Worm (Caenorhabditis elegans) whole organism, L1 larva: ENCODE measurements around the gene egl-46.

Experiments
- C16A3.4 ChIP-seq: fragments of 150-350 bp; optimal IDR thresholded peaks from 2 replicates; lab custom pipeline; 2014; ENCODE audit warnings: missing biosample characterization, missing genetic modification characterization
- F16B12.6 ChIP-seq: fragments of 150-350 bp; optimal IDR thresholded peaks from 2 replicates; lab custom pipeline; 2014; ENCODE audit warnings: missing biosample characterization, missing genetic modification characterization
- aha-1 ChIP-seq: fragments of 150-350 bp; optimal IDR thresholded peaks from 2 replicates; lab custom pipeline; 2014; ENCODE audit warnings: missing biosample characterization, missing genetic modification characterization
- alr-1 ChIP-seq: fragments of 200-800 bp; sonication (Bioruptor generic); optimal IDR thresholded peaks from 2 replicates; lab custom pipeline; 2018; ENCODE audit warnings: borderline replicate concordance, mild to moderate bottlenecking, missing genetic modification characterization, missing compliant biosample characterization
- blmp-1 ChIP-seq: fragments of 150-350 bp; optimal IDR thresholded peaks from 2 replicates; lab custom pipeline; 2014; ENCODE audit warnings: missing biosample characterization, missing genetic modification characterization
- ceh-82 ChIP-seq, 3 experiments: fragments of 150-350 bp in 1 of 3; sonication (generic microtip) in 2 of 3; optimal IDR thresholded peaks; 2 replicates each; lab custom pipeline; 2014 to 2017; ENCODE audit warnings: missing biosample characterization in 3 of 3, missing genetic modification characterization in 3 of 3
- ces-1 ChIP-seq: fragments of 150-350 bp; optimal IDR thresholded peaks from 2 replicates; lab custom pipeline; 2014; ENCODE audit warnings: missing biosample characterization, missing genetic modification reagents, missing genetic modification characterization
- dpl-1 ChIP-seq, 3 experiments: fragments of 150-350 bp in 2 of 3; sonication (generic microtip) in 1 of 3; optimal IDR thresholded peaks; 2 replicates each; lab custom pipeline; 2014 to 2017; ENCODE audit warnings: missing biosample characterization in 3 of 3, missing genetic modification characterization in 3 of 3, missing genetic modification reagents in 3 of 3
- dsc-1 ChIP-seq: sonication (generic microtip); optimal IDR thresholded peaks from 2 replicates; lab custom pipeline; 2016; ENCODE audit warnings: mild to moderate bottlenecking, missing genetic modification characterization, missing compliant biosample characterization
- egl-13 ChIP-seq: sonication (generic microtip); optimal IDR thresholded peaks from 2 replicates; lab custom pipeline; 2016; ENCODE audit warnings: missing genotype, missing genetic modification reagents, missing genetic modification characterization, missing compliant biosample characterization
- ets-5 ChIP-seq: fragments of 200-800 bp; sonication (Bioruptor generic); IDR thresholded peaks from 2 replicates; pipeline ENCODE4 v1.3.6; 2022; ENCODE audit warnings: missing genetic modification characterization, missing compliant biosample characterization
- fkh-10 ChIP-seq: sonication (generic microtip); optimal IDR thresholded peaks from 2 replicates; lab custom pipeline; 2017; ENCODE audit warnings: missing biosample characterization, missing genetic modification reagents, missing genetic modification characterization
- fkh-8 ChIP-seq: sonication (generic microtip); optimal IDR thresholded peaks from 2 replicates; lab custom pipeline; 2016; ENCODE audit warnings: mild to moderate bottlenecking, missing genetic modification characterization, missing compliant biosample characterization
- grh-1 ChIP-seq: fragments of 200-800 bp; sonication (Bioruptor generic); IDR thresholded peaks from 2 replicates; pipeline ENCODE4 v1.3.6; 2022; ENCODE audit warnings: missing genetic modification reagents, missing genetic modification characterization, missing compliant biosample characterization
- hlh-17 ChIP-seq: fragments of 200-800 bp; sonication (Bioruptor generic); optimal IDR thresholded peaks from 2 replicates; lab custom pipeline; 2018; ENCODE audit warnings: missing genetic modification characterization, mild to moderate bottlenecking, missing compliant biosample characterization, moderate library complexity, borderline replicate concordance
- isw-1 ChIP-seq: fragments of 200-800 bp; sonication (Bioruptor generic); IDR thresholded peaks from 2 replicates; pipeline ENCODE4 v1.3.6; 2022; ENCODE audit warnings: missing genetic modification characterization, missing compliant biosample characterization
- jun-1 ChIP-seq: fragments of 150-350 bp; optimal IDR thresholded peaks from 2 replicates; lab custom pipeline; 2014; ENCODE audit warnings: missing biosample characterization, missing genetic modification reagents, missing genetic modification characterization
- lin-13 ChIP-seq: fragments of 150-350 bp; optimal IDR thresholded peaks from 2 replicates; lab custom pipeline; 2014; ENCODE audit warnings: missing biosample characterization, missing genetic modification reagents, missing genetic modification characterization
- lir-3 ChIP-seq: sonication (generic microtip); optimal IDR thresholded peaks from 2 replicates; lab custom pipeline; 2016; ENCODE audit warnings: mild to moderate bottlenecking, missing genetic modification characterization, moderate library complexity, missing compliant biosample characterization; ENCODE audit not compliant: poor library complexity
- lsy-2 ChIP-seq, 2 experiments: fragments of 150-350 bp; optimal IDR thresholded peaks; 2 replicates each; lab custom pipeline; 2014; ENCODE audit warnings: missing biosample characterization in 2 of 2, missing genetic modification characterization in 2 of 2
- mdl-1 ChIP-seq, 2 experiments: fragments of 150-350 bp; optimal IDR thresholded peaks; 2 replicates each; lab custom pipeline; 2014 to 2017; ENCODE audit warnings: missing biosample characterization in 2 of 2, missing genetic modification characterization in 2 of 2, inconsistent platforms in 1 of 2
- nhr-12 ChIP-seq: sonication (generic microtip); optimal IDR thresholded peaks from 2 replicates; lab custom pipeline; 2017; ENCODE audit warnings: missing biosample characterization, missing genetic modification characterization
- nhr-28 ChIP-seq: fragments of 150-350 bp; optimal IDR thresholded peaks from 2 replicates; lab custom pipeline; 2014; ENCODE audit warnings: missing biosample characterization, missing genetic modification characterization
- nhr-47 ChIP-seq: sonication (generic microtip); optimal IDR thresholded peaks from 2 replicates; lab custom pipeline; 2016; ENCODE audit warnings: mild to moderate bottlenecking, missing genetic modification characterization, moderate library complexity, missing compliant biosample characterization
- nhr-77 ChIP-seq: fragments of 150-350 bp; optimal IDR thresholded peaks from 2 replicates; lab custom pipeline; 2014; ENCODE audit warnings: missing biosample characterization, missing genetic modification characterization
- nhr-84 ChIP-seq: sonication (generic microtip); optimal IDR thresholded peaks from 2 replicates; lab custom pipeline; 2017; ENCODE audit warnings: missing biosample characterization, missing genetic modification characterization
- nhr-90 ChIP-seq: sonication (generic microtip); optimal IDR thresholded peaks from 2 replicates; lab custom pipeline; 2016; ENCODE audit warnings: mild to moderate bottlenecking, missing genetic modification characterization, missing compliant biosample characterization; ENCODE audit not compliant: poor library complexity
- pag-3 ChIP-seq: sonication (generic microtip); optimal IDR thresholded peaks from 2 replicates; lab custom pipeline; 2017; ENCODE audit warnings: missing genetic modification characterization, mild to moderate bottlenecking, missing compliant biosample characterization, antibody characterized with exemption, borderline replicate concordance; ENCODE audit not compliant: insufficient read depth
- pax-3 ChIP-seq: fragments of 200-800 bp; sonication (Bioruptor generic); optimal IDR thresholded peaks from 2 replicates; lab custom pipeline; 2018; ENCODE audit warnings: mild to moderate bottlenecking, missing genetic modification characterization, moderate library complexity, missing compliant biosample characterization
- pqm-1 ChIP-seq: sonication (generic microtip); optimal IDR thresholded peaks from 3 replicates; lab custom pipeline; 2017; ENCODE audit warnings: missing biosample characterization, missing genetic modification characterization
- skn-1 ChIP-seq: fragments of 150-350 bp; optimal IDR thresholded peaks from 2 replicates; lab custom pipeline; 2014; ENCODE audit warnings: missing biosample characterization, missing genetic modification characterization
- snpc-4 ChIP-seq: fragments of 150-350 bp; optimal IDR thresholded peaks from 2 replicates; lab custom pipeline; 2014; ENCODE audit warnings: missing biosample characterization, missing genetic modification characterization
- snu-23 ChIP-seq: sonication (generic microtip); optimal IDR thresholded peaks from 2 replicates; lab custom pipeline; 2016; ENCODE audit warnings: missing genetic modification characterization, missing compliant biosample characterization
- sptf-1 ChIP-seq: fragments of 150-350 bp; optimal IDR thresholded peaks from 2 replicates; lab custom pipeline; 2014; ENCODE audit warnings: missing biosample characterization, missing genetic modification characterization
- sup-37 ChIP-seq: fragments of 200-800 bp; sonication (Bioruptor generic); optimal IDR thresholded peaks from 2 replicates; lab custom pipeline; 2018; ENCODE audit warnings: mild to moderate bottlenecking, missing genetic modification characterization, missing compliant biosample characterization
- swsn-7 ChIP-seq: sonication (generic microtip); optimal IDR thresholded peaks from 2 replicates; lab custom pipeline; 2016; ENCODE audit warnings: missing genetic modification characterization, missing compliant biosample characterization
- tbx-2 ChIP-seq: sonication (generic microtip); optimal IDR thresholded peaks from 2 replicates; lab custom pipeline; 2016; ENCODE audit warnings: missing genetic modification characterization, missing compliant biosample characterization
- unc-130 ChIP-seq: fragments of 150-350 bp; optimal IDR thresholded peaks from 2 replicates; lab custom pipeline; 2017; ENCODE audit warnings: missing biosample characterization, missing genetic modification characterization, inconsistent platforms
- unc-30 ChIP-seq: sonication (generic microtip); optimal IDR thresholded peaks from 2 replicates; lab custom pipeline; 2017; ENCODE audit warnings: missing biosample characterization, missing genetic modification characterization
- unc-98 ChIP-seq: fragments of 200-800 bp; sonication (Bioruptor generic); IDR thresholded peaks from 2 replicates; pipeline ENCODE4 v1.3.6; 2022; ENCODE audit warnings: missing genetic modification characterization, missing compliant biosample characterization
- vab-15 ChIP-seq: sonication (generic microtip); optimal IDR thresholded peaks from 2 replicates; lab custom pipeline; 2017; ENCODE audit warnings: missing genotype, mild to moderate bottlenecking, missing genetic modification characterization, missing compliant biosample characterization
- xbp-1 ChIP-seq: sonication (generic microtip); optimal IDR thresholded peaks from 2 replicates; lab custom pipeline; 2016; ENCODE audit warnings: missing genetic modification characterization, missing compliant biosample characterization
- zip-4 ChIP-seq: fragments of 200-800 bp; sonication (Bioruptor generic); optimal IDR thresholded peaks from 2 replicates; lab custom pipeline; 2018; ENCODE audit warnings: mild to moderate bottlenecking, missing genetic modification characterization, moderate library complexity, missing compliant biosample characterization
- ztf-11 ChIP-seq, 2 experiments: sonication (generic microtip); optimal IDR thresholded peaks; 2 replicates each; lab custom pipeline; 2016 to 2017; ENCODE audit warnings: missing genetic modification characterization in 2 of 2, missing biosample characterization in 1 of 2, missing compliant biosample characterization in 1 of 2
- ztf-4 ChIP-seq: fragments of 150-350 bp; optimal IDR thresholded peaks from 2 replicates; lab custom pipeline; 2014; ENCODE audit warnings: missing biosample characterization, missing genetic modification characterization

egl-46 gene

DNA sequence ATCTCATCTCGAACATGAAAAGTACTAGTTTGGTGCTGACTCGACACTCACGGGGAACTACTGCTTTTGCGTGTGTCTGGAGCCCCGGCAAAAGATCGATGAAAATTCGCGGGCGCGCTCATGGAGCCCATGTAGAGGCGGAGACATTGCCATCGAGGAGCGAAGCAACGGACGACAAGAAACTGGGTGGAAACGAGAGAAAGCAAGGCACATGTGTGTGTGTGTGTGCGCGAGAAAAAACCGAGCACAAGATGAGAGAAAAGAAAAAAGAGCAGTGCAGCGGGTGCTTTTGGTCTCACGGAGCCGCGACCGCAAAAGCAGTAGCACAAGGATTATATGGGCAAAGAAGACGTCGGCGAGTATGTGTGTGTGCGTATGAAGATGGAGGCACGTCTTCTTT is 22.6 kb downstream of the egl-46 start (continued):
- peak; percentile 36 for TF ChIP-seq isw-1 (GFP tag; lab: Robert Waterston, UW)
- no peak for TF ChIP-seq skn-1 (tag; lab: Kevin White, UChicago)
- TF ChIP-seq pqm-1 (tag; lab: Kevin White, UChicago), result no peak
- TF ChIP-seq aha-1 (tag; lab: Kevin White, UChicago), result no peak
- peak; percentile 53 for TF ChIP-seq tbx-2
- TF ChIP-seq unc-30 (tag; lab: Kevin White, UChicago), result no peak
- peak; percentile 35 for TF ChIP-seq swsn-7
- no peak for TF ChIP-seq sptf-1

- TF ChIP-seq C16A3.4 (tag; lab: Kevin White, UChicago) (no peak), snpc-4 (tag; lab: Kevin White, UChicago) (peak; percentile 56), ceh-82 (tag; optimal IDR thresholded peaks at IDR 0.05; lab: Kevin White, UChicago) (peak in 1 of 3 experiments; percentile 10)
- TF ChIP-seq, all 84 proteins: peak for 2
Observed at ce11 chrV:6657532-6658259, 23.7 kb downstream of the egl-46 start.

ce11 chrV:6656451-6657115 is 24.8 kb downstream of the egl-46 start, which contains the start of gene snb-1:
Gene snb-1, minus strand, starts transcription at chrV:6656501.
- no peak for TF ChIP-seq nhr-12 (tag; lab: Kevin White, UChicago)
- TF ChIP-seq unc-30 (tag; lab: Kevin White, UChicago), result no peak
- TF ChIP-seq blmp-1 (tag; lab: Kevin White, UChicago), result peak; percentile 87
- TF ChIP-seq pqm-1 (tag; lab: Kevin White, UChicago), result no peak
- TF ChIP-seq grh-1, result peak; percentile 58
- TF ChIP-seq skn-1 (tag; lab: Kevin White, UChicago), result peak; percentile 91
- peak; percentile 62 for TF ChIP-seq nhr-47 (tag; lab: Kevin White, UChicago)
- TF ChIP-seq jun-1, result peak; percentile 59
- peak; percentile 35 for TF ChIP-seq lin-13
- peak; percentile 61 to 71 (median 62) for TF ChIP-seq dpl-1 (GFP tag; optimal IDR thresholded peaks at IDR 0.05; lab: Kevin White, UChicago)
- TF ChIP-seq unc-130 (tag; lab: Kevin White, UChicago), result peak; percentile 80
- TF ChIP-seq ztf-4 (tag; lab: Kevin White, UChicago), result peak; percentile 35
- peak; percentile 34 for TF ChIP-seq dsc-1 (tag; lab: Kevin White, UChicago)
- TF ChIP-seq nhr-77 (tag; lab: Kevin White, UChicago), result peak; percentile 19
- TF ChIP-seq ceh-82 (tag; optimal IDR thresholded peaks at IDR 0.05; lab: Kevin White, UChicago), result peak; percentile 97 to 99 (median 97)
- TF ChIP-seq sup-37, result no peak
- TF ChIP-seq vab-15 (tag; lab: Kevin White, UChicago), result no peak
- TF ChIP-seq ztf-11 (tag; optimal IDR thresholded peaks at IDR 0.05; lab: Kevin White, UChicago), result no peak
- TF ChIP-seq egl-13, result peak; percentile 57
- no peak for TF ChIP-seq pag-3
- TF ChIP-seq nhr-90, result peak; percentile 71
- TF ChIP-seq snu-23 (GFP tag; lab: Kevin White, UChicago), result peak; percentile 82
- peak; percentile 65 for TF ChIP-seq xbp-1 (tag; lab: Kevin White, UChicago)
- peak in 1 of 2 experiments; percentile 57 for TF ChIP-seq mdl-1 (tag; optimal IDR thresholded peaks at IDR 0.05; lab: Kevin White, UChicago)
- peak; percentile 64 to 82 for TF ChIP-seq lsy-2 (tag; optimal IDR thresholded peaks at IDR 0.05; lab: Kevin White, UChicago)
- TF ChIP-seq unc-98, result no peak
- TF ChIP-seq ces-1, result no peak
- TF ChIP-seq ets-5, result no peak
- TF ChIP-seq tbx-2, result peak; percentile 60
- TF ChIP-seq fkh-8 (tag; lab: Kevin White, UChicago), result no peak
- TF ChIP-seq fkh-10 (GFP tag; lab: Kevin White, UChicago), result no peak
- TF ChIP-seq zip-4, result peak; percentile 99
- TF ChIP-seq nhr-84 (tag; lab: Kevin White, UChicago), result no peak
- no peak for TF ChIP-seq hlh-17 (GFP tag; lab: Kevin White, UChicago)
- no peak for TF ChIP-seq lir-3 (tag; lab: Kevin White, UChicago)
- peak; percentile 47 for TF ChIP-seq isw-1 (GFP tag; lab: Robert Waterston, UW)
- TF ChIP-seq nhr-28, result no peak
- no peak for TF ChIP-seq pax-3 (tag; lab: Kevin White, UChicago)
- peak; percentile 95 for TF ChIP-seq F16B12.6 (tag; lab: Kevin White, UChicago)
- no peak for TF ChIP-seq alr-1 (tag; lab: Kevin White, UChicago)
- no peak for TF ChIP-seq aha-1 (tag; lab: Kevin White, UChicago)
